Worm (Caenorhabditis elegans) whole organism, late embryonic: ENCODE data around the gene R08C7.4.

Experiments
- F13H6.1 ChIP-seq: sonication (generic microtip); optimal IDR thresholded peaks from 2 replicates; lab custom pipeline; 2016; ENCODE audit warnings: missing genetic modification characterization, missing compliant biosample characterization
- ama-1 ChIP-seq: fragments of 150-350 bp; optimal IDR thresholded peaks from 2 replicates; lab custom pipeline; 2014
- ceh-34 ChIP-seq: sonication (generic microtip); optimal IDR thresholded peaks from 2 replicates; lab custom pipeline; 2016; ENCODE audit warnings: mild to moderate bottlenecking, missing genetic modification characterization, missing compliant biosample characterization
- ceh-9 ChIP-seq: sonication (generic microtip); optimal IDR thresholded peaks from 2 replicates; lab custom pipeline; 2016; ENCODE audit warnings: mild to moderate bottlenecking, missing genetic modification characterization, inconsistent platforms, missing compliant biosample characterization
- elt-2 ChIP-seq: sonication (generic microtip); optimal IDR thresholded peaks from 2 replicates; lab custom pipeline; 2016; ENCODE audit warnings: missing genetic modification reagents, missing genetic modification characterization, missing compliant biosample characterization
- fkh-6 ChIP-seq: sonication (generic microtip); optimal IDR thresholded peaks from 2 replicates; lab custom pipeline; 2016; ENCODE audit warnings: missing genetic modification characterization, missing compliant biosample characterization
- gmeb-2 ChIP-seq: sonication (generic microtip); optimal IDR thresholded peaks from 2 replicates; lab custom pipeline; 2016; ENCODE audit warnings: missing genetic modification characterization, inconsistent platforms, missing compliant biosample characterization
- pax-1 ChIP-seq: fragments of 150-350 bp; optimal IDR thresholded peaks from 2 replicates; lab custom pipeline; 2014; ENCODE audit warnings: missing biosample characterization, missing genetic modification characterization
- rnt-1 ChIP-seq: sonication (generic microtip); optimal IDR thresholded peaks from 2 replicates; lab custom pipeline; 2016; ENCODE audit warnings: missing genetic modification characterization, missing compliant biosample characterization

DNA sequence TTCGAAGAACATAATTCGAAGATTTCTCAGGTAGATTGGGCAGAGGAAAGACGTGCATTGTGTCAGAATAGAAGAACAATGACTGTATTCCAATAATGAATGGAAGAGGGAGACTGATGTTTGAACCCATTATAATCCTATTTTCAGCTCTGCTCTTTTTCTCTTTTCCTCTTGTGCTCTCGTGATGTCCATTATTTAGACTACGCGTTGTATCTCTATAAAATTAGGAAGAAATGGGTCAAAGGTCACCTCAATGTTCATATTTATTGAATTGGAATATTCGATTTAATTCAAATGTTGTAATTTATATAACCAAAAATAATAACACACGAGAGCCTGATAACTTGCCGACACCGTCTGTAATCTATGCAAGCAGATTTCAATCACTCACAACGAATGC lies 4.4 kb downstream of the R08C7.4 start, which contains the start of gene fbxb-74:
- TF ChIP-seq rnt-1 (tag; lab: Kevin White, UChicago) (no peak), ceh-9 (tag; lab: Kevin White, UChicago) (no peak), pax-1 (no peak), gmeb-2 (tag; lab: Kevin White, UChicago) (no peak), fkh-6 (tag; lab: Kevin White, UChicago) (no peak), ama-1 (no peak), ceh-34 (tag; lab: Kevin White, UChicago) (no peak), F13H6.1 (tag; lab: Kevin White, UChicago) (no peak), elt-2 (tag; lab: Kevin White, UChicago) (no peak)
